Fruit fly (Drosophila melanogaster): ENCODE data around the gene mRpS18C.

DNA sequence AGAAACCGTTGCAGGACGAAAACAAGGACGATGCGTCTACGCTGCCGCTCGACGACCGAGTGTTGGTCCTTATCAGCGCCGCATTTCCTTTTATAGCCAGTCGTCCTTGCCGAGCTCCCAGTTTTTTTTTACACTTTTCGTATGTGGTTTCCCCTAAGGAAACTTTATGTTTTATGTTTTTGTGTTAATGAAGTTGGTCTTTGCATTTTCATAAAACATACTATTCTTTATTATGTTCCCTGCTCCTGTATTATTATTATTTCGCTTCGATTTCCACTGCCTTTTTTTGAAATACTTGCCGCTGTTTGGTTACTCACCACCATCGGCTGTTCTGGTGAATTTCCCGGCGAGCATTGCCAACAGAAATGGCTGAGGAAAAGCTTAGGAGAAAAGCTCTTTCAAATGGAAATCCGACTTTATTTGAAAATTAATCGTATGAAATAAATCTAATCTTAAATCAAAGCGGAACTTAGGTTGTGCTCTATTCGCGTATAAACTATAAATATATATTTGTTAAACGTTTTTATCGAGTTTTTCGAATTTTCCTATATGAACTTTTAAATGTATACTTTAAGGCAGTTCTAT, 19.9 kb downstream of the mRpS18C start, which contains the start of gene CG15537:
- TF ChIP-seq Myc (optimal IDR thresholded peaks at IDR 0.05): no peak
- TF ChIP-seq usp (GFP tag; optimal IDR thresholded peaks at IDR 0.05): no peak
- TF ChIP-seq Hnf4 (GFP tag; optimal IDR thresholded peaks at IDR 0.05): no peak
- TF ChIP-seq h (GFP tag; optimal IDR thresholded peaks at IDR 0.05): no peak
- no peak for TF ChIP-seq fru (GFP tag; optimal IDR thresholded peaks at IDR 0.05)
- no peak for TF ChIP-seq Hr83 (GFP tag; optimal IDR thresholded peaks at IDR 0.05; ENCODE audit: poor library complexity, severe bottlenecking)
- TF ChIP-seq ey (GFP tag; optimal IDR thresholded peaks at IDR 0.05): no peak

All from whole organism, wandering third instar larva.